Worm (Caenorhabditis elegans): ENCODE results near the gene sre-55.

sre-55 gene

ce11 chrII:12301233-12301632, 27.9 kb upstream of the sre-55 start:
- no peak for TF ChIP-seq sptf-1 (tag; optimal IDR thresholded peaks at IDR 0.05)
- TF ChIP-seq lin-13 (tag; optimal IDR thresholded peaks at IDR 0.05) = no peak
- no peak for TF ChIP-seq unc-62 (GFP tag; optimal IDR thresholded peaks at IDR 0.05)
- TF ChIP-seq M03D4.4 (tag; optimal IDR thresholded peaks at IDR 0.05) = no peak
- no peak for TF ChIP-seq snpc-4 (tag; optimal IDR thresholded peaks at IDR 0.05)
- TF ChIP-seq nhr-28 (tag; optimal IDR thresholded peaks at IDR 0.05) = no peak
- no peak for TF ChIP-seq nhr-12 (tag; optimal IDR thresholded peaks at IDR 0.05)
- TF ChIP-seq lsy-2 (tag; optimal IDR thresholded peaks at IDR 0.05) = no peak
- no peak for TF ChIP-seq bed-3 (GFP tag; optimal IDR thresholded peaks at IDR 0.05)
- TF ChIP-seq mab-5 (tag; optimal IDR thresholded peaks at IDR 0.05) = no peak
- TF ChIP-seq ceh-83 (GFP tag; optimal IDR thresholded peaks at IDR 0.05) = no peak

ce11 chrII:12302354-12302753, 26.7 kb upstream of the sre-55 start, which contains the start of gene C50E10.1:
Gene C50E10.1 (minus strand): TSS chrII:12302454.
- no peak for TF ChIP-seq mab-5 (tag; optimal IDR thresholded peaks at IDR 0.05)
- TF ChIP-seq lin-13 (tag; optimal IDR thresholded peaks at IDR 0.05) = no peak
- TF ChIP-seq ham-2 (GFP tag; optimal IDR thresholded peaks at IDR 0.05) = no peak
- TF ChIP-seq flh-1 (GFP tag; optimal IDR thresholded peaks at IDR 0.05) = no peak
- no peak for TF ChIP-seq ces-1 (GFP tag; optimal IDR thresholded peaks at IDR 0.05)
- TF ChIP-seq M03D4.4 (tag; optimal IDR thresholded peaks at IDR 0.05) = no peak
- no peak for TF ChIP-seq drap-1 (GFP tag; optimal IDR thresholded peaks at IDR 0.05)
- no peak for TF ChIP-seq mls-2 (tag; optimal IDR thresholded peaks at IDR 0.05)
- no peak for TF ChIP-seq unc-120 (tag; optimal IDR thresholded peaks at IDR 0.05; ENCODE audit: poor library complexity, severe bottlenecking)
- no peak for TF ChIP-seq ceh-39 (tag; optimal IDR thresholded peaks at IDR 0.05)
- TF ChIP-seq unc-39 (tag; optimal IDR thresholded peaks at IDR 0.05) = no peak
- TF ChIP-seq sptf-1 (tag; optimal IDR thresholded peaks at IDR 0.05) = no peak
- TF ChIP-seq nhr-2 (tag; optimal IDR thresholded peaks at IDR 0.05) = no peak
- TF ChIP-seq zip-8 (tag; optimal IDR thresholded peaks at IDR 0.05) = no peak
- TF ChIP-seq ceh-83 (GFP tag; optimal IDR thresholded peaks at IDR 0.05) = no peak
- TF ChIP-seq blmp-1 (tag; optimal IDR thresholded peaks at IDR 0.05) = no peak

DNA sequence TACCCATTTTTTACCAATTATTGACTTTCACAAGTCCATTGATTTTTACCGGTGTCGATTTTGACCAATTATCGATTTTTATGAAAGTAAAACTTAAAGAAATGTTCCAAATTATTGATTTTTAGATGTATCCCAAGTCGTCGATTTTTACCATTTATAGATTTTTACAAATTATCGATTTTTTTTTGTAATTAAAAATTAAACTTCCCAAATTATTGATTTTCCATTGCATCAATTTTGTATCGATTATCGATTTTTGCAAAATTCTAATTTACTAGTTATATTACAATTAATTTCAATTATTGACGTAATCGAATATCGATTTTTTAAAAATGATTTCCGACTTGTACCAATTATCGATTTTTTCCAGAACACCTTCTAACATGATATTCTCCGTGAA, 26.0 kb upstream of the sre-55 start, which contains the start of gene sre-50:
TSS of gene sre-50 (plus strand) at position 384 of the 400 bp plus-strand sequence.
- no peak for TF ChIP-seq nhr-28 (tag; optimal IDR thresholded peaks at IDR 0.05)

- TF ChIP-seq unc-120 (tag; optimal IDR thresholded peaks at IDR 0.05; ENCODE audit: poor library complexity, severe bottlenecking) (no peak), drap-1 (GFP tag; optimal IDR thresholded peaks at IDR 0.05) (no peak), flh-1 (GFP tag; optimal IDR thresholded peaks at IDR 0.05) (no peak), blmp-1 (tag; optimal IDR thresholded peaks at IDR 0.05) (no peak), bed-3 (GFP tag; optimal IDR thresholded peaks at IDR 0.05) (no peak), M03D4.4 (tag; optimal IDR thresholded peaks at IDR 0.05) (no peak), ztf-11 (tag; optimal IDR thresholded peaks at IDR 0.05) (no peak), sem-2 (GFP tag; optimal IDR thresholded peaks at IDR 0.05) (no peak), nhr-237 (tag; optimal IDR thresholded peaks at IDR 0.05) (no peak), mab-5 (tag; optimal IDR thresholded peaks at IDR 0.05) (no peak), elt-3 (tag; optimal IDR thresholded peaks at IDR 0.05) (no peak), nhr-28 (tag; optimal IDR thresholded peaks at IDR 0.05) (no peak), tbx-8 (GFP tag; optimal IDR thresholded peaks at IDR 0.05) (no peak), ceh-39 (tag; optimal IDR thresholded peaks at IDR 0.05) (no peak), elt-1 (tag; optimal IDR thresholded peaks at IDR 0.05; ENCODE audit: borderline replicate concordance, insufficient read depth) (no peak), ces-1 (GFP tag; optimal IDR thresholded peaks at IDR 0.05) (no peak), nhr-76 (tag; optimal IDR thresholded peaks at IDR 0.05) (no peak), lsy-2 (tag; optimal IDR thresholded peaks at IDR 0.05) (no peak), nhr-2 (tag; optimal IDR thresholded peaks at IDR 0.05) (no peak), mls-2 (tag; optimal IDR thresholded peaks at IDR 0.05) (no peak)
These were observed 19.5 kb upstream of the sre-55 start, which contains the start of gene C50E10.2 for ce11 chrII:12309614-12310013. Gene C50E10.2 (minus strand): TSS chrII:12309714.

- TF ChIP-seq ceh-83 (GFP tag; optimal IDR thresholded peaks at IDR 0.05) (no peak), mab-5 (tag; optimal IDR thresholded peaks at IDR 0.05) (no peak), hlh-1 (tag; optimal IDR thresholded peaks at IDR 0.05) (no peak), nhr-76 (tag; optimal IDR thresholded peaks at IDR 0.05) (no peak), lin-32 (GFP tag; optimal IDR thresholded peaks at IDR 0.05) (no peak), blmp-1 (tag; optimal IDR thresholded peaks at IDR 0.05) (no peak), ham-2 (GFP tag; optimal IDR thresholded peaks at IDR 0.05) (no peak)
These were observed 17.5 kb upstream of the sre-55 start, which contains the start of gene sre-51 for ce11 chrII:12311560-12311959. Gene sre-51 (plus strand): TSS chrII:12311860.
